Fruit fly (Drosophila melanogaster): ENCODE data around the gene Atg14.

- TF ChIP-seq CG12605 (GFP tag; IDR thresholded peaks at IDR 0.05) (peak; percentile 17; the same call in 1 of the 2 replicates), CG34367 (tag; optimal IDR thresholded peaks at IDR 0.05) (no peak)
Observed at dm6 chr3R:29083459-29084457, 32.4 kb upstream of the Atg14 start.

Measured in whole organism, pupa.